Fruit fly (Drosophila melanogaster): Measurements from ENCODE around the gene CG9692.

CG9692 gene

dm6 chr3L:16713446-16714192 is 8.8 kb downstream of the CG9692 start (continued):
- TF ChIP-seq CG10321 (GFP tag; IDR thresholded peaks at IDR 0.05) (no peak), CG16813 (GFP tag; IDR thresholded peaks at IDR 0.05; ENCODE audit: partially characterized antibody) (peak; percentile 54; the same call in 2 of the 3 replicates), sob (GFP tag; IDR thresholded peaks at IDR 0.05) (no peak), Opbp (GFP tag; IDR thresholded peaks at IDR 0.05; ENCODE audit: partially characterized antibody) (peak; percentile 66; the same call in 2 of the 3 replicates), CG9817 (tag; optimal IDR thresholded peaks at IDR 0.05) (no peak), hbn (GFP tag; IDR thresholded peaks at IDR 0.05; ENCODE audit: partially characterized antibody) (peak; percentile 45), sens-2 (GFP tag; IDR thresholded peaks at IDR 0.05) (no peak), Dfd (GFP tag; optimal IDR thresholded peaks at IDR 0.05) (no peak), Lpt (GFP tag; optimal IDR thresholded peaks at IDR 0.05) (no peak), vfl (GFP tag; optimal IDR thresholded peaks at IDR 0.05) (no peak), CoRest (tag; optimal IDR thresholded peaks at IDR 0.05) (no peak), CG3726 (GFP tag; IDR thresholded peaks at IDR 0.05) (no peak), ERR (GFP tag; optimal IDR thresholded peaks at IDR 0.05) (no peak), CG43689 (GFP tag; IDR thresholded peaks at IDR 0.05) (no peak), ATbp (GFP tag; optimal IDR thresholded peaks at IDR 0.05) (no peak), CG6654 (GFP tag; optimal IDR thresholded peaks at IDR 0.05) (no peak), Six4 (GFP tag; optimal IDR thresholded peaks at IDR 0.05) (no peak), insv (GFP tag; optimal IDR thresholded peaks at IDR 0.05) (no peak), tna (GFP tag; IDR thresholded peaks at IDR 0.05; ENCODE audit: partially characterized antibody) (peak; percentile 57; the same call in 1 of the 2 replicates), grn (GFP tag; optimal IDR thresholded peaks at IDR 0.05) (no peak), CG2889 (GFP tag; IDR thresholded peaks at IDR 0.05) (no peak), Elba2 (GFP tag; optimal IDR thresholded peaks at IDR 0.05) (no peak), Camta (GFP tag; optimal IDR thresholded peaks at IDR 0.05) (no peak), Atf-2 (GFP tag; optimal IDR thresholded peaks at IDR 0.05) (no peak), CG7357 (GFP tag; IDR thresholded peaks at IDR 0.05) (no peak), CG14965 (GFP tag; optimal IDR thresholded peaks at IDR 0.05; ENCODE audit: borderline replicate concordance) (no peak), CG2712 (tag; optimal IDR thresholded peaks at IDR 0.05) (no peak), sima (GFP tag; optimal IDR thresholded peaks at IDR 0.05) (no peak), fd64A (GFP tag; optimal IDR thresholded peaks at IDR 0.05) (no peak), her (GFP tag; optimal IDR thresholded peaks at IDR 0.05) (no peak), caup (GFP tag; optimal IDR thresholded peaks at IDR 0.05; ENCODE audit: severe bottlenecking) (no peak), HLH3B (GFP tag; IDR thresholded peaks at IDR 0.05) (no peak), BEAF-32 (GFP tag; optimal IDR thresholded peaks at IDR 0.05) (peak; percentile 18), zen2 (GFP tag; IDR thresholded peaks at IDR 0.05; ENCODE audit: partially characterized antibody) (peak; percentile 68), dm (GFP tag; optimal IDR thresholded peaks at IDR 0.05) (no peak), prd (optimal IDR thresholded peaks at IDR 0.05) (no peak), prd (GFP tag; IDR thresholded peaks at IDR 0.05) (no peak), pum (GFP tag; optimal IDR thresholded peaks at IDR 0.05) (no peak), CG4617 (GFP tag; optimal IDR thresholded peaks at IDR 0.05; ENCODE audit: borderline replicate concordance) (no peak), YL-1 (GFP tag; optimal IDR thresholded peaks at IDR 0.05) (peak; percentile 15), CG9437 (GFP tag; optimal IDR thresholded peaks at IDR 0.05) (no peak), trh (GFP tag; optimal IDR thresholded peaks at IDR 0.05) (no peak), knrl (GFP tag; IDR thresholded peaks at IDR 0.05; ENCODE audit: partially characterized antibody) (no peak), CG11723 (GFP tag; optimal IDR thresholded peaks at IDR 0.05) (no peak), Hr39 (optimal IDR thresholded peaks at IDR 0.05) (no peak), B-H2 (GFP tag; optimal IDR thresholded peaks at IDR 0.05) (no peak), Bteb2 (GFP tag; optimal IDR thresholded peaks at IDR 0.05) (no peak), CG17568 (GFP tag; optimal IDR thresholded peaks at IDR 0.05) (no peak), trem (tag; optimal IDR thresholded peaks at IDR 0.05) (peak; percentile 14), Adf1 (GFP tag; IDR thresholded peaks at IDR 0.05) (peak; percentile 38)

Measured in whole organism, embryonic.